Worm (Caenorhabditis elegans): ENCODE data around the gene mrps-22.

The mrps-22 gene

DNA sequence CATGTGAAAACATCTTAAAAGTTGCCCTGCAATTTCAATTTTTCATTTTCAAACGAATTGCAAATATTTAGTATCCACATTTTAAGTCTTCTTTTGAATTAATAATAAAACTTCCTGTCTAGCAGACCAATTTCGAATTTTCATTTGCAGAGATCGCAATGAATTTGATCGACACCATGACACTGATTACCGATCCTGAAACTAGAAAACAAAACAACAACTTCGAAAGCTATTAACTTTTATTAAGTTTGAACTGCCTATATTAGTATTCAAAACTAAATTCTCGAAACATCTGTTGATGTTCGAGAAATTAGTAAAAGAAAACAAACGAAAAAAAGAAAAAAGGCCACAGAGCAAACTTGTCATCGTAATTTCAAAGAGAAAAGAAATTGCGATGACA lies 8.2 kb upstream of the mrps-22 start:
- TF ChIP-seq pha-4 (tag; optimal IDR thresholded peaks at IDR 0.05), result no peak
- TF ChIP-seq ekl-4 (GFP tag; IDR thresholded peaks at IDR 0.05), result peak; percentile 10; the same call in 1 of the 2 replicates
- TF ChIP-seq him-1 (tag; optimal IDR thresholded peaks at IDR 0.05), result peak; percentile 18
- no peak for TF ChIP-seq ccch-3 (GFP tag; optimal IDR thresholded peaks at IDR 0.05)
- TF ChIP-seq rcor-1 (GFP tag; IDR thresholded peaks at IDR 0.05), result 0 out of 2 replicates have a peak, but pooled peaks have one; percentile 19
- no peak for TF ChIP-seq ceh-58 (GFP tag; IDR thresholded peaks at IDR 0.05)
- TF ChIP-seq ama-1 (optimal IDR thresholded peaks at IDR 0.05), result no peak
- peak in 1 of 2 experiments; percentile 67 for TF ChIP-seq ama-1 (GFP tag; optimal IDR thresholded peaks at IDR 0.05)
- TF ChIP-seq snpc-4 (GFP tag; optimal IDR thresholded peaks at IDR 0.05), result peak; percentile 33
- TF ChIP-seq snpc-4 (tag; optimal IDR thresholded peaks at IDR 0.05), result no peak
- TF ChIP-seq ztf-3 (GFP tag; optimal IDR thresholded peaks at IDR 0.05), result no peak
- peak; percentile 24 for TF ChIP-seq lin-54 (GFP tag; optimal IDR thresholded peaks at IDR 0.05)
- 0 out of 2 replicates have a peak, but pooled peaks have one; percentile 50 for TF ChIP-seq hsf-1 (GFP tag; IDR thresholded peaks at IDR 0.05)
- no peak for TF ChIP-seq F33H1.4 (GFP tag; IDR thresholded peaks at IDR 0.05)
- peak; percentile 60 for TF ChIP-seq madf-6 (GFP tag; IDR thresholded peaks at IDR 0.05)
- TF ChIP-seq hrde-1 (tag; optimal IDR thresholded peaks at IDR 0.05; ENCODE audit: borderline replicate concordance), result peak; percentile 87
- peak; percentile 35 for TF ChIP-seq snpc-1.3 (tag; optimal IDR thresholded peaks at IDR 0.05; ENCODE audit: insufficient read depth)
- 0 out of 2 replicates have a peak, but pooled peaks have one; percentile 9 for TF ChIP-seq ceh-100 (GFP tag; IDR thresholded peaks at IDR 0.05)
- 0 out of 2 replicates have a peak, but pooled peaks have one; percentile 15 for TF ChIP-seq attf-6 (GFP tag; IDR thresholded peaks at IDR 0.05)
- TF ChIP-seq ceh-91 (GFP tag; IDR thresholded peaks at IDR 0.05), result 0 out of 2 replicates have a peak, but pooled peaks have one; percentile 15
- no peak for TF ChIP-seq ztf-18 (tag; optimal IDR thresholded peaks at IDR 0.05)
- no peak for TF ChIP-seq chd-7 (tag; optimal IDR thresholded peaks at IDR 0.05)
- TF ChIP-seq F49E8.2 (tag; optimal IDR thresholded peaks at IDR 0.05; ENCODE audit: insufficient read depth), result no peak
- TF ChIP-seq dox-1 (GFP tag; IDR thresholded peaks at IDR 0.05), result no peak

DNA sequence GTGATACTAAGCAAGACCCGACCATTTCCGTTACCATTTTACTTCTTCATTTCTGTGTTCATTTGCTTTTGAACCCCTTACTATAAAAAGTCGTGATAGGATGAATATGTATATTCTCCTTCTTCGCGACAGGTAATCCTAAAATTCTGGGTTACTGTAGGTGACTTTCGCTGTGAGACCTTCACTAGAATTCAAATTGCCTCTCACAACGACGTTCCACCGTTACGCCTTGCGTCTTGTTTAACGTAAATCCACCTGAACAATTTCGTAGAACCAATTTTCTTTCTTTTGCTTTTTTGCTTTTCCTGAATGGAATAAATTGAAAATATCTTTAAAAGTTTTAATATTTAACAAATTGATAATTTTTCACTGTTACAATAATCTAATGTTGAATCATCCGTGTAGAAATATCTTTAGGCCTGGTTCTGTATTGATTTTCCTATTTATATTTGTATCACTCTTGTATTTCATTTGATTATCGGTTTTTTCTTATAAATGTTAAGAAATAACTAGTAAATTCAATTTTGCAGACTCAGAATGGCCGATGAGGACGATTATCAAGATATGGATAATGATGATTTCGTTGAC lies 3.5 kb upstream of the mrps-22 start, which contains the start of gene rpb-6:
rpb-6 (plus strand) TSS at position 538 of the 588 bp plus-strand sequence.
- TF ChIP-seq ZK185.1 (tag; optimal IDR thresholded peaks at IDR 0.05; ENCODE audit: poor library complexity, severe bottlenecking), result no peak
- TF ChIP-seq xnd-1 (tag; optimal IDR thresholded peaks at IDR 0.05), result no peak
- no peak for TF ChIP-seq aptf-3 (GFP tag; IDR thresholded peaks at IDR 0.05)
- no peak for TF ChIP-seq F55B11.4 (tag; optimal IDR thresholded peaks at IDR 0.05; ENCODE audit: borderline replicate concordance, insufficient read depth)
- TF ChIP-seq ztf-22 (GFP tag; optimal IDR thresholded peaks at IDR 0.05), result no peak
- TF ChIP-seq B0035.1 (tag; optimal IDR thresholded peaks at IDR 0.05), result no peak
- TF ChIP-seq rpc-1 (optimal IDR thresholded peaks at IDR 0.05), result no peak
- no peak for TF ChIP-seq rpc-1 (tag; optimal IDR thresholded peaks at IDR 0.05)
- TF ChIP-seq cebp-2 (GFP tag; IDR thresholded peaks at IDR 0.05), result no peak
- TF ChIP-seq nhr-179 (tag; optimal IDR thresholded peaks at IDR 0.05), result no peak
- TF ChIP-seq Y79H2A.3 (GFP tag; conservative IDR thresholded peaks at IDR 0.05), result no peak
- no peak for TF ChIP-seq B0261.1 (tag; optimal IDR thresholded peaks at IDR 0.05)
- TF ChIP-seq athp-1 (tag; optimal IDR thresholded peaks at IDR 0.05), result no peak
- no peak for TF ChIP-seq tlf-1 (GFP tag; optimal IDR thresholded peaks at IDR 0.05)
- TF ChIP-seq egrh-3 (GFP tag; IDR thresholded peaks at IDR 0.05), result no peak
- TF ChIP-seq ztf-18 (tag; optimal IDR thresholded peaks at IDR 0.05), result no peak
- TF ChIP-seq nfya-2 (GFP tag; IDR thresholded peaks at IDR 0.05), result no peak
- no peak for TF ChIP-seq lsy-27 (tag; optimal IDR thresholded peaks at IDR 0.05; ENCODE audit: borderline replicate concordance, insufficient read depth)
- TF ChIP-seq madf-10 (tag; optimal IDR thresholded peaks at IDR 0.05), result no peak
- peak; percentile 92 for TF ChIP-seq attf-3 (GFP tag; conservative IDR thresholded peaks at IDR 0.05)
- TF ChIP-seq sptf-2 (GFP tag; optimal IDR thresholded peaks at IDR 0.05), result no peak
- no peak for TF ChIP-seq ccch-3 (GFP tag; optimal IDR thresholded peaks at IDR 0.05)
- no peak for TF ChIP-seq ceh-40 (GFP tag; IDR thresholded peaks at IDR 0.05)
- no peak for TF ChIP-seq ztf-25 (GFP tag; IDR thresholded peaks at IDR 0.05)
- no peak for TF ChIP-seq K12H6.12 (tag; optimal IDR thresholded peaks at IDR 0.05)
- no peak for TF ChIP-seq C17E4.6 (GFP tag; IDR thresholded peaks at IDR 0.05)
- TF ChIP-seq atf-7 (tag; optimal IDR thresholded peaks at IDR 0.05), result no peak

All from whole organism, young adult.